Worm (Caenorhabditis elegans) whole organism, L2 larva: Measurements from ENCODE around the gene pro-1.

Experiments
- C34F6.9 ChIP-seq: fragments of 150-350 bp; optimal IDR thresholded peaks from 2 replicates; lab custom pipeline; 2014; ENCODE audit warnings: missing biosample characterization, missing genetic modification characterization
- F13H6.1 ChIP-seq: sonication (generic microtip); optimal IDR thresholded peaks from 2 replicates; lab custom pipeline; 2016; ENCODE audit warnings: missing genetic modification characterization, missing compliant biosample characterization
- Y55F3AM.14 ChIP-seq: fragments of 200-800 bp; sonication (Bioruptor generic); optimal IDR thresholded peaks from 2 replicates; lab custom pipeline; 2018; ENCODE audit warnings: mild to moderate bottlenecking, missing genetic modification characterization, missing compliant biosample characterization
- ZK546.5 ChIP-seq: sonication (generic microtip); optimal IDR thresholded peaks from 2 replicates; lab custom pipeline; 2017; ENCODE audit warnings: missing biosample characterization, missing genetic modification characterization
- alr-1 ChIP-seq: fragments of 150-350 bp; optimal IDR thresholded peaks from 2 replicates; lab custom pipeline; 2014; ENCODE audit warnings: missing biosample characterization, missing genetic modification characterization
- aly-2 ChIP-seq: fragments of 150-350 bp; optimal IDR thresholded peaks from 2 replicates; lab custom pipeline; 2014; ENCODE audit warnings: missing biosample characterization, missing genetic modification characterization
- ama-1 ChIP-seq: fragments of 150-350 bp; optimal IDR thresholded peaks from 2 replicates; lab custom pipeline; 2018; ENCODE audit warnings: inconsistent platforms
- blmp-1 ChIP-seq: sonication (generic microtip); optimal IDR thresholded peaks from 2 replicates; lab custom pipeline; 2017; ENCODE audit warnings: missing genetic modification characterization, mild to moderate bottlenecking, missing compliant biosample characterization, antibody characterized with exemption, moderate library complexity; ENCODE audit not compliant: insufficient read depth
- ceh-16 ChIP-seq: fragments of 150-350 bp; optimal IDR thresholded peaks from 2 replicates; lab custom pipeline; 2014; ENCODE audit warnings: missing biosample characterization, missing genetic modification characterization
- crh-2 ChIP-seq: sonication (generic microtip); optimal IDR thresholded peaks from 2 replicates; lab custom pipeline; 2017; ENCODE audit warnings: missing biosample characterization, missing genetic modification characterization
- dmd-4 ChIP-seq: sonication (generic microtip); optimal IDR thresholded peaks from 2 replicates; lab custom pipeline; 2017; ENCODE audit warnings: missing biosample characterization, missing genetic modification characterization
- egl-27 ChIP-seq: sonication (generic microtip); optimal IDR thresholded peaks from 3 replicates; lab custom pipeline; 2017; ENCODE audit warnings: missing biosample characterization, missing genetic modification reagents, missing genetic modification characterization
- elt-3 ChIP-seq: sonication (generic microtip); optimal IDR thresholded peaks from 2 replicates; lab custom pipeline; 2017; ENCODE audit warnings: missing biosample characterization, missing genetic modification characterization
- fos-1 ChIP-seq: fragments of 150-350 bp; optimal IDR thresholded peaks from 2 replicates; lab custom pipeline; 2014; ENCODE audit warnings: missing biosample characterization, missing genetic modification characterization
- gmeb-1 ChIP-seq: fragments of 150-350 bp; optimal IDR thresholded peaks from 2 replicates; lab custom pipeline; 2014; ENCODE audit warnings: missing biosample characterization, missing genetic modification characterization
- lin-13 ChIP-seq: fragments of 150-350 bp; optimal IDR thresholded peaks from 2 replicates; lab custom pipeline; 2014; ENCODE audit warnings: missing biosample characterization, missing genetic modification reagents, missing genetic modification characterization
- lin-39 ChIP-seq: fragments of 150-350 bp; optimal IDR thresholded peaks from 2 replicates; lab custom pipeline; 2014; ENCODE audit warnings: missing biosample characterization, missing genetic modification reagents, missing genetic modification characterization
- lsy-2 ChIP-seq, 2 experiments: fragments of 150-350 bp in 1 of 2; sonication (generic microtip) in 1 of 2; optimal IDR thresholded peaks; 2 replicates each; lab custom pipeline; 2014 to 2017; ENCODE audit warnings: missing biosample characterization in 2 of 2, missing genetic modification characterization in 2 of 2
- mab-5 ChIP-seq: fragments of 150-350 bp; optimal IDR thresholded peaks from 2 replicates; lab custom pipeline; 2014; ENCODE audit warnings: missing biosample characterization, missing genetic modification characterization
- mdl-1 ChIP-seq, 2 experiments: fragments of 150-350 bp in 1 of 2; sonication (generic microtip) in 1 of 2; optimal IDR thresholded peaks; 2 replicates each; lab custom pipeline; 2017; ENCODE audit warnings: missing biosample characterization in 2 of 2, missing genetic modification characterization in 2 of 2
- nhr-11 ChIP-seq: fragments of 150-350 bp; optimal IDR thresholded peaks from 2 replicates; lab custom pipeline; 2014; ENCODE audit warnings: missing biosample characterization, missing genetic modification characterization
- nhr-129 ChIP-seq: fragments of 150-350 bp; optimal IDR thresholded peaks from 2 replicates; lab custom pipeline; 2014; ENCODE audit warnings: missing biosample characterization, missing genetic modification characterization
- nhr-21 ChIP-seq: fragments of 150-350 bp; optimal IDR thresholded peaks from 2 replicates; lab custom pipeline; 2014; ENCODE audit warnings: missing biosample characterization, missing genetic modification characterization
- nhr-23 ChIP-seq: fragments of 150-350 bp; optimal IDR thresholded peaks from 2 replicates; lab custom pipeline; 2014; ENCODE audit warnings: missing biosample characterization, missing genetic modification reagents, missing genetic modification characterization
- nhr-237 ChIP-seq: fragments of 150-350 bp; optimal IDR thresholded peaks from 2 replicates; lab custom pipeline; 2014; ENCODE audit warnings: missing biosample characterization, missing genetic modification characterization
- nhr-25 ChIP-seq: fragments of 150-350 bp; sonication (generic microtip); optimal IDR thresholded peaks from 3 replicates; lab custom pipeline; 2014; ENCODE audit warnings: missing biosample characterization, missing genetic modification characterization
- nhr-6 ChIP-seq: fragments of 150-350 bp; optimal IDR thresholded peaks from 2 replicates; lab custom pipeline; 2014; ENCODE audit warnings: missing biosample characterization, missing genetic modification characterization
- peb-1 ChIP-seq: fragments of 150-350 bp; optimal IDR thresholded peaks from 2 replicates; lab custom pipeline; 2014; ENCODE audit warnings: missing biosample characterization, missing genetic modification characterization
- skn-1 ChIP-seq: sonication (generic microtip); optimal IDR thresholded peaks from 2 replicates; lab custom pipeline; 2017; ENCODE audit warnings: missing biosample characterization, missing genetic modification characterization
- sma-3 ChIP-seq: sonication (generic microtip); optimal IDR thresholded peaks from 2 replicates; lab custom pipeline; 2016; ENCODE audit warnings: missing genetic modification reagents, missing genetic modification characterization, missing compliant biosample characterization
- sma-9 ChIP-seq, 2 experiments: fragments of 150-350 bp in 1 of 2; sonication (generic microtip) in 1 of 2; optimal IDR thresholded peaks; 2 replicates each; lab custom pipeline; 2014 to 2016; ENCODE audit warnings: missing genetic modification characterization in 2 of 2, mild to moderate bottlenecking in 1 of 2, missing biosample characterization in 1 of 2, missing compliant biosample characterization in 1 of 2, missing genetic modification reagents in 1 of 2, moderate library complexity in 1 of 2
- snpc-4 ChIP-seq: fragments of 150-350 bp; optimal IDR thresholded peaks from 2 replicates; lab custom pipeline; 2014; ENCODE audit warnings: missing biosample characterization, missing genetic modification characterization
- unc-55 ChIP-seq: fragments of 150-350 bp; sonication (generic microtip); optimal IDR thresholded peaks from 3 replicates; lab custom pipeline; 2014; ENCODE audit warnings: missing biosample characterization, missing genetic modification reagents, missing genetic modification characterization
- unc-62 ChIP-seq: fragments of 150-350 bp; optimal IDR thresholded peaks from 2 replicates; lab custom pipeline; 2014; ENCODE audit warnings: missing biosample characterization, missing genetic modification reagents, missing genetic modification characterization
- zag-1 ChIP-seq: fragments of 150-350 bp; optimal IDR thresholded peaks from 2 replicates; lab custom pipeline; 2014; ENCODE audit warnings: missing biosample characterization, missing genetic modification characterization
- ztf-1 ChIP-seq: fragments of 200-800 bp; sonication (Bioruptor generic); conservative IDR thresholded peaks from 2 replicates; pipeline ENCODE4 v1.3.6; 2022; ENCODE audit warnings: missing genetic modification characterization, missing compliant biosample characterization
- ztf-11 ChIP-seq: sonication (generic microtip); optimal IDR thresholded peaks from 2 replicates; lab custom pipeline; 2017; ENCODE audit warnings: missing biosample characterization, missing genetic modification characterization
- ztf-4 ChIP-seq: fragments of 150-350 bp; optimal IDR thresholded peaks from 2 replicates; lab custom pipeline; 2014; ENCODE audit warnings: missing biosample characterization, missing genetic modification characterization

The pro-1 gene

DNA sequence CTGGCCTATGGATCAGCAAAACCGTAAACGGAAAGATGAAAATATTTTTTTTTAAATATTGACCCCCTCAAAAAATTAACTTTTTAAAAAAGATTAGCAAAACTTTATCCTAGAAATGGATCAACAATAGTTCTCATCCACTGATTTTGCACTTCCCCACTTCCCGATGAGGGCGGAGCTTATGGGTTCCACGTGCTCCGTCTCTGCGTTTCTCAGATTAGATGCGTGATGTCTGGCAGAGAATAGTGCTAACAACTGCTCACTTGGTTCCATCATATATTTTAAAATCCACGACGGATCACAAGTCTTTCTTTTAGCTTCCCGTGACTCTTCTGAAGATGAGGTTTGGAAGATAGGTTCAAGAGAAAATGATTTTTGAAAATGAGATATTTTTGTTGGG is 16.5 kb upstream of the pro-1 start:
- TF ChIP-seq F13H6.1 (tag; lab: Kevin White, UChicago) = peak; percentile 45
- TF ChIP-seq unc-62 = no peak
- peak; percentile 66 for TF ChIP-seq sma-9 (GFP tag; optimal IDR thresholded peaks at IDR 0.05; lab: Kevin White, UChicago)
- TF ChIP-seq sma-9 (tag; optimal IDR thresholded peaks at IDR 0.05; lab: Kevin White, UChicago) = no peak
- TF ChIP-seq nhr-6 = peak; percentile 20
- peak; percentile 58 for TF ChIP-seq nhr-129 (tag; lab: Kevin White, UChicago)
- peak; percentile 6 to 43 for TF ChIP-seq mdl-1 (tag; optimal IDR thresholded peaks at IDR 0.05; lab: Kevin White, UChicago)

DNA sequence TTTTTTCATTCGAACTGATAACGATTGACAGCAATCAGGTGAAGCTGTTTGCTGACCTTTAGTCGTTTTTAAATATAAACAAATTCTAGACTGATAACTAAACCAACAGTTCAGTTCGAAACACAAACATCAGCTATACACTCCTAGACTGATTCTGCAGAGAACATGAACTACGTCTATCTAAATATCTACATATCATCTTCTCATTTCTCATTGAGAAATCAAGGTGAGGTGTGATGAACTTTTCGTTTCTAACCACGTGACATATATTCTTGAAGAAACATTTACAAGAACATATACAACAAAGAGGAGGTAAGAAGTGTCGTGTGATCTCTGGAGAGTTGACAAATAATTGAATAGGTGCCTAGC is 15.4 kb upstream of the pro-1 start:
- TF ChIP-seq alr-1 (no peak), ztf-1 (GFP tag; lab: Robert Waterston, UW) (no peak), lsy-2 (tag; optimal IDR thresholded peaks at IDR 0.05; lab: Kevin White, UChicago) (peak in 1 of 2 experiments; percentile 62), ztf-4 (peak; percentile 93), ZK546.5 (no peak), nhr-23 (tag; lab: Kevin White, UChicago) (no peak), dmd-4 (tag; lab: Kevin White, UChicago) (no peak), nhr-21 (tag; lab: Kevin White, UChicago) (peak; percentile 79), sma-9 (GFP tag; optimal IDR thresholded peaks at IDR 0.05; lab: Kevin White, UChicago) (peak; percentile 77), sma-9 (tag; optimal IDR thresholded peaks at IDR 0.05; lab: Kevin White, UChicago) (no peak), aly-2 (tag; lab: Kevin White, UChicago) (no peak), lin-13 (GFP tag; lab: Kevin White, UChicago) (peak; percentile 32), fos-1 (peak; percentile 5), lin-39 (no peak), mab-5 (tag; lab: Kevin White, UChicago) (no peak), unc-55 (GFP tag; lab: Kevin White, UChicago) (no peak), nhr-11 (tag; lab: Kevin White, UChicago) (peak; percentile 41), egl-27 (tag; lab: Kevin White, UChicago) (no peak), ama-1 (lab: Kevin White, UChicago) (peak; percentile 15), C34F6.9 (tag; lab: Kevin White, UChicago) (peak; percentile 80), elt-3 (no peak), mdl-1 (tag; optimal IDR thresholded peaks at IDR 0.05; lab: Kevin White, UChicago) (peak in 1 of 2 experiments; percentile 50), nhr-6 (peak; percentile 71), nhr-237 (tag; lab: Kevin White, UChicago) (no peak), nhr-129 (tag; lab: Kevin White, UChicago) (peak; percentile 85), sma-3 (GFP tag; lab: Kevin White, UChicago) (peak; percentile 41), snpc-4 (tag; lab: Kevin White, UChicago) (peak; percentile 13), ztf-11 (tag; lab: Kevin White, UChicago) (no peak), peb-1 (tag; lab: Kevin White, UChicago) (no peak), skn-1 (tag; lab: Kevin White, UChicago) (no peak), Y55F3AM.14 (no peak), F13H6.1 (tag; lab: Kevin White, UChicago) (peak; percentile 36), nhr-25 (tag; lab: Kevin White, UChicago) (peak; percentile 90), blmp-1 (tag; lab: Kevin White, UChicago) (peak; percentile 75), gmeb-1 (tag; lab: Kevin White, UChicago) (peak; percentile 37), crh-2 (peak; percentile 79), ceh-16 (tag; lab: Kevin White, UChicago) (no peak), zag-1 (tag; lab: Kevin White, UChicago) (no peak)

DNA sequence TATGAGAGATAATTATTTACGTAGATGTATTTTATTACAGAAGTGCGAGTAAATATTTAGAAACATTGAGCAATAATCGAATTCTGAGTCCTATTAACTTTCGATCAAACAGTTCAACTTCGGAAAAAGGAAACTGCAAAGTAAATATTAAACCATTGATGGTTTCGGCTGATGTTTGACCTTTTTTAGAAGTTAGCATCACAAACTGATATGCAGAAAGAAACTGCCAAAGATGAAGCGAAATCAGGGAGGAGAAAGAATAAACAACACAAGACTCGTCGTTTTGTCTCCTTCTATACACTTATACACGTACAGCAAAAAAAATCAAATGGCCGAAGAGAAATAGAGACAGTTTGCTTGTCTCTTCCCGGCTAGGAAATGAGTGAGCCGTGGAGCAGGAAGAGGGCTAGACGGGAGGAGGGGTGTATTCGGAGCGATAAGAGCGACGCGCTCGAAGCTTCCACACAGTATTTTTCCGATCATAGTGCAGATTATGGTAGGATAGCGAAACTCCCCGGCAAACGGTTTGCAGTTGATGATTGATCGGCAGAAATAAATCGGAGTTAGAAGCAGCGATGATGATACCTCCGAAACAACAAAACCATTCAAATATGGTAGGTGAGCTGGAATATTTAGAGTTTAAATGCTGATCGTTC is 14.9 kb upstream of the pro-1 start:
- TF ChIP-seq lin-39 (no peak), sma-9 (GFP tag; optimal IDR thresholded peaks at IDR 0.05; lab: Kevin White, UChicago) (peak; percentile 45), sma-9 (tag; optimal IDR thresholded peaks at IDR 0.05; lab: Kevin White, UChicago) (no peak), nhr-129 (tag; lab: Kevin White, UChicago) (peak; percentile 23), fos-1 (peak; percentile 39), ceh-16 (tag; lab: Kevin White, UChicago) (no peak), nhr-6 (no peak)
